Fruit fly (Drosophila melanogaster) whole organism, embryonic: Measurements from ENCODE around the gene Osi18.

Experiments
- Bteb2 ChIP-seq: fragments of 200-800 bp; sonication (Bioruptor generic); optimal IDR thresholded peaks from 2 replicates; lab custom pipeline; 2016; ENCODE audit warnings: missing biosample characterization, missing genetic modification characterization
- CG10274 ChIP-seq: fragments of 200-800 bp; sonication (Bioruptor generic); optimal IDR thresholded peaks from 3 replicates; lab custom pipeline; 2017; ENCODE audit warnings: missing biosample characterization, mild to moderate bottlenecking, missing genetic modification characterization
- CG10462 ChIP-seq: fragments of 200-800 bp; sonication (Bioruptor generic); optimal IDR thresholded peaks from 2 replicates; lab custom pipeline; 2016; ENCODE audit warnings: missing biosample characterization, missing genetic modification characterization
- CG11085 ChIP-seq: fragments of 200-800 bp; sonication (Bioruptor generic); IDR thresholded peaks from 2 replicates; pipeline ENCODE4 v1.3.6; 2022; ENCODE audit warnings: missing biosample characterization, missing genetic modification characterization
- CG12942 ChIP-seq: fragments of 200-800 bp; sonication (Bioruptor generic); optimal IDR thresholded peaks from 3 replicates; lab custom pipeline; 2016; ENCODE audit warnings: missing biosample characterization, missing genetic modification characterization
- CG1602 ChIP-seq: fragments of 200-800 bp; sonication (Bioruptor generic); optimal IDR thresholded peaks from 3 replicates; lab custom pipeline; 2016; ENCODE audit warnings: missing biosample characterization, missing genetic modification characterization
- CG16813 ChIP-seq: fragments of 200-800 bp; sonication (Bioruptor generic); IDR thresholded peaks from 3 replicates; pipeline ENCODE4 v1.3.6; 2022; ENCODE audit warnings: missing biosample characterization, missing genetic modification characterization; ENCODE audit not compliant: partially characterized antibody
- CG17359 ChIP-seq: fragments of 200-800 bp; sonication (Bioruptor generic); optimal IDR thresholded peaks from 3 replicates; lab custom pipeline; 2018; ENCODE audit warnings: missing biosample characterization, mild to moderate bottlenecking, missing genetic modification characterization, moderate library complexity
- CG18476 ChIP-seq: fragments of 200-800 bp; sonication (Bioruptor generic); optimal IDR thresholded peaks from 2 replicates; lab custom pipeline; 2016; ENCODE audit warnings: missing biosample characterization, mild to moderate bottlenecking, missing genetic modification characterization
- CG2199 ChIP-seq: fragments of 200-800 bp; sonication (Bioruptor generic); IDR thresholded peaks from 3 replicates; pipeline ENCODE4 v1.3.6; 2022; ENCODE audit warnings: missing biosample characterization, missing genetic modification characterization
- CG2202 ChIP-seq: fragments of 200-800 bp; sonication (Bioruptor generic); optimal IDR thresholded peaks from 2 replicates; lab custom pipeline; 2018; ENCODE audit warnings: missing biosample characterization, mild to moderate bottlenecking, missing genetic modification characterization
- CG30020 ChIP-seq: fragments of 200-800 bp; optimal IDR thresholded peaks from 2 replicates; lab custom pipeline; 2019; ENCODE audit warnings: missing biosample characterization, mild to moderate bottlenecking, missing genetic modification characterization, moderate library complexity
- CG30431 ChIP-seq: fragments of 200-800 bp; sonication (Bioruptor generic); optimal IDR thresholded peaks from 2 replicates; lab custom pipeline; 2017; ENCODE audit warnings: missing biosample characterization, missing genetic modification characterization
- CG31224 ChIP-seq: fragments of 200-800 bp; sonication (Bioruptor generic); IDR thresholded peaks from 2 replicates; pipeline ENCODE4 v1.3.6; 2022; ENCODE audit warnings: missing biosample characterization, missing genetic modification characterization
- CG4328 ChIP-seq: fragments of 200-800 bp; sonication (Bioruptor generic); optimal IDR thresholded peaks from 3 replicates; lab custom pipeline; 2017; ENCODE audit warnings: missing biosample characterization, missing genetic modification reagents, missing genetic modification characterization
- CG4360 ChIP-seq: fragments of 200-800 bp; sonication (Bioruptor generic); IDR thresholded peaks from 2 replicates; pipeline ENCODE4 v1.3.6; 2022; ENCODE audit warnings: missing biosample characterization, missing genetic modification characterization
- CG5953 ChIP-seq: fragments of 200-800 bp; sonication (Bioruptor generic); IDR thresholded peaks from 2 replicates; pipeline ENCODE4 v1.3.6; 2022; ENCODE audit warnings: missing biosample characterization, missing genetic modification characterization
- CG6689 ChIP-seq: fragments of 200-800 bp; sonication (Bioruptor generic); IDR thresholded peaks from 2 replicates; pipeline ENCODE4 v1.3.6; 2022; ENCODE audit warnings: missing biosample characterization, missing genetic modification characterization
- CG6791 ChIP-seq: fragments of 200-800 bp; sonication (Bioruptor generic); IDR thresholded peaks from 3 replicates; pipeline ENCODE4 v1.3.6; 2022; ENCODE audit warnings: missing biosample characterization, missing genetic modification characterization; ENCODE audit not compliant: partially characterized antibody
- CG6854 ChIP-seq: fragments of 200-800 bp; sonication (Bioruptor generic); optimal IDR thresholded peaks from 3 replicates; lab custom pipeline; 2017; ENCODE audit warnings: missing biosample characterization, mild to moderate bottlenecking, missing genetic modification characterization
- Drgx ChIP-seq: fragments of 200-800 bp; sonication (Bioruptor generic); IDR thresholded peaks from 2 replicates; pipeline ENCODE4 v1.3.6; 2022; ENCODE audit warnings: missing biosample characterization, missing genetic modification characterization
- Elba2 ChIP-seq: fragments of 200-800 bp; sonication (Bioruptor generic); optimal IDR thresholded peaks from 3 replicates; lab custom pipeline; 2016; ENCODE audit warnings: missing biosample characterization, missing genetic modification characterization
- Ets65A ChIP-seq: fragments of 200-800 bp; sonication (Bioruptor generic); peaks from one replicate; lab custom pipeline; 2016; ENCODE audit warnings: missing biosample characterization, missing genetic modification characterization
- Hmr ChIP-seq: fragments of 200-800 bp; sonication (Bioruptor generic); optimal IDR thresholded peaks from 3 replicates; lab custom pipeline; 2017; ENCODE audit warnings: mild to moderate bottlenecking, missing biosample characterization, missing genetic modification reagents, missing genetic modification characterization
- Hmx ChIP-seq: fragments of 200-800 bp; sonication (Bioruptor generic); optimal IDR thresholded peaks from 2 replicates; lab custom pipeline; 2016; ENCODE audit warnings: missing biosample characterization, missing genetic modification characterization
- Mrtf ChIP-seq: fragments of 200-800 bp; sonication (Bioruptor generic); IDR thresholded peaks from 3 replicates; pipeline ENCODE4 v1.3.6; 2022; ENCODE audit warnings: missing biosample characterization, missing genetic modification characterization
- Nf-YB ChIP-seq: fragments of 200-800 bp; sonication (Bioruptor generic); optimal IDR thresholded peaks from 3 replicates; lab custom pipeline; 2019; ENCODE audit warnings: missing biosample characterization, mild to moderate bottlenecking, missing genetic modification characterization, moderate library complexity
- Stat92E ChIP-seq, 3 experiments: fragments of >200 bp in 2 of 3; fragments of 200-800 bp in 1 of 3; sonication (Bioruptor generic) in 1 of 3; optimal IDR thresholded peaks; 2 replicates each; lab custom pipeline; 2017 to 2019; ENCODE audit warnings: missing biosample characterization in 3 of 3, missing genetic modification characterization in 3 of 3, mild to moderate bottlenecking in 1 of 3, moderate library complexity in 1 of 3
- YL-1 ChIP-seq: fragments of 200-800 bp; sonication (Bioruptor generic); optimal IDR thresholded peaks from 3 replicates; lab custom pipeline; 2017; ENCODE audit warnings: missing biosample characterization, mild to moderate bottlenecking, missing genetic modification characterization
- amos ChIP-seq: fragments of 200-800 bp; sonication (Bioruptor generic); IDR thresholded peaks from 2 replicates; pipeline ENCODE4 v1.3.6; 2022; ENCODE audit warnings: missing biosample characterization, missing genetic modification characterization; ENCODE audit not compliant: partially characterized antibody
- aop ChIP-seq: fragments of 200-800 bp; sonication (Bioruptor generic); IDR thresholded peaks from 2 replicates; pipeline ENCODE4 v1.3.6; 2022; ENCODE audit warnings: missing biosample characterization, missing genetic modification characterization
- ap ChIP-seq: fragments of 200-800 bp; sonication (Bioruptor generic); IDR thresholded peaks from 2 replicates; pipeline ENCODE4 v1.3.6; 2022; ENCODE audit warnings: missing biosample characterization, missing genetic modification characterization
- bigmax ChIP-seq: fragments of 200-800 bp; sonication (Bioruptor generic); optimal IDR thresholded peaks from 2 replicates; lab custom pipeline; 2018; ENCODE audit warnings: missing biosample characterization, mild to moderate bottlenecking, missing genetic modification characterization
- disco-r ChIP-seq: fragments of 200-800 bp; sonication (Bioruptor generic); optimal IDR thresholded peaks from 2 replicates; lab custom pipeline; 2016; ENCODE audit warnings: missing biosample characterization, missing genetic modification characterization
- dpn ChIP-seq, 2 experiments: fragments of 200-800 bp; sonication (Bioruptor generic); optimal IDR thresholded peaks; 3 replicates each; lab custom pipeline; 2016; ENCODE audit warnings: missing biosample characterization in 2 of 2, missing genetic modification characterization in 2 of 2
- ems ChIP-seq: fragments of 200-800 bp; sonication (Bioruptor generic); optimal IDR thresholded peaks from 3 replicates; lab custom pipeline; 2016; ENCODE audit warnings: missing biosample characterization, missing genetic modification characterization
- gce ChIP-seq: fragments of 200-800 bp; sonication (Bioruptor generic); IDR thresholded peaks from 3 replicates; pipeline ENCODE4 v1.3.6; 2022; ENCODE audit warnings: missing biosample characterization, missing genetic modification characterization
- inv ChIP-seq: fragments of 200-800 bp; sonication (Bioruptor generic); IDR thresholded peaks from 2 replicates; pipeline ENCODE4 v1.3.6; 2022; ENCODE audit warnings: missing biosample characterization, missing genetic modification characterization; ENCODE audit not compliant: partially characterized antibody
- oc ChIP-seq: fragments of 200-800 bp; sonication (Bioruptor generic); optimal IDR thresholded peaks from 2 replicates; lab custom pipeline; 2018; ENCODE audit warnings: missing biosample characterization, mild to moderate bottlenecking, missing genetic modification characterization, moderate library complexity
- seq ChIP-seq: fragments of 200-800 bp; sonication (Bioruptor generic); IDR thresholded peaks from 2 replicates; pipeline ENCODE4 v1.3.6; 2022; ENCODE audit warnings: missing biosample characterization, missing genetic modification characterization
- shn ChIP-seq: fragments of 200-800 bp; sonication (Bioruptor generic); optimal IDR thresholded peaks from 3 replicates; lab custom pipeline; 2016; ENCODE audit warnings: missing biosample characterization, missing genetic modification characterization
- slou ChIP-seq: fragments of 200-800 bp; sonication (Bioruptor generic); optimal IDR thresholded peaks from 3 replicates; lab custom pipeline; 2016; ENCODE audit warnings: missing biosample characterization, missing genetic modification characterization
- slp2 ChIP-seq: fragments of 200-800 bp; sonication (Bioruptor generic); optimal IDR thresholded peaks from 2 replicates; lab custom pipeline; 2016; ENCODE audit warnings: missing biosample characterization, missing genetic modification characterization
- ssp ChIP-seq: fragments of 200-800 bp; sonication (Bioruptor generic); IDR thresholded peaks from 2 replicates; pipeline ENCODE4 v1.3.6; 2022; ENCODE audit warnings: missing biosample characterization, missing genetic modification characterization
- tap ChIP-seq: fragments of 200-800 bp; optimal IDR thresholded peaks from 3 replicates; lab custom pipeline; 2019; ENCODE audit warnings: missing biosample characterization, mild to moderate bottlenecking, missing genetic modification characterization, moderate library complexity
- usp ChIP-seq: fragments of >200 bp; optimal IDR thresholded peaks from 2 replicates; lab custom pipeline; 2017; ENCODE audit warnings: missing biosample characterization, missing genetic modification characterization
- wor ChIP-seq: fragments of 200-800 bp; sonication (Bioruptor generic); IDR thresholded peaks from 2 replicates; pipeline ENCODE4 v1.3.6; 2022; ENCODE audit warnings: missing biosample characterization, missing genetic modification characterization

The Osi18 gene

DNA sequence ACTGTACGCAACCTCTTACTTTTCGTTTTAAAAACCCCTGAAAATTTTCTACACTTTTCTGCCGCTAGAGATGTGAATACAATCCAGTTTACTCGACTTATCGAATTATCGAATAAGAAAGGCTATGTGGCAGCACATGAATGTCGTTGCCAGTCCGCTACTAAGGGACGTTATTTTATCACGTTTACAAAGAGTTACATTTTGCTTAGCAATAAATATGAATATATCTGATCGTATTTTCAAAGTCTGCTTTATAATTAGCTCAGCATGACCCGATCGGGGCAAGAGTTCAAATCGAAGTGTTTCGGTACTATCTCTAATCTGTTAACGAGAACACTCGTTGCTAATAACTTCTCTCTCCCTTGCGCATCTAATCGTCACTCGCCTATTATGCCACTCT lies 38.1 kb downstream of the Osi18 start, which contains the start of gene CG42724 (continued):
- peak; percentile 41 for TF ChIP-seq CG12942
- TF ChIP-seq shn (GFP tag; lab: Kevin White, UChicago) = peak; percentile 68
- TF ChIP-seq CG6689 (GFP tag; lab: Robert Waterston, UW) = peak; percentile 39
- peak; percentile 56 for TF ChIP-seq disco-r (GFP tag; lab: Kevin White, UChicago)
- no peak for TF ChIP-seq Drgx (GFP tag; lab: Robert Waterston, UW)
- peak; percentile 73 to 77 for TF ChIP-seq dpn (GFP tag; optimal IDR thresholded peaks at IDR 0.05; lab: Kevin White, UChicago)
- TF ChIP-seq CG2199 (GFP tag; lab: Robert Waterston, UW) = 0 out of 3 replicates have a peak, but pooled peaks have one; percentile 55
- TF ChIP-seq CG4328 (GFP tag; lab: Kevin White, UChicago) = no peak
- TF ChIP-seq Hmx (GFP tag; lab: Kevin White, UChicago) = no peak
- TF ChIP-seq amos (GFP tag; lab: Robert Waterston, UW) = peak; percentile 48; the same call in 1 of the 2 replicates
- TF ChIP-seq CG11085 (GFP tag; lab: Robert Waterston, UW) = no peak
- no peak for TF ChIP-seq ap (GFP tag; lab: Robert Waterston, UW)
- peak; percentile 33 for TF ChIP-seq ssp (GFP tag; lab: Robert Waterston, UW)
- TF ChIP-seq CG16813 (GFP tag; lab: Robert Waterston, UW) = peak; percentile 62; the same call in 2 of the 3 replicates
- no peak for TF ChIP-seq gce (GFP tag; lab: Robert Waterston, UW)
- TF ChIP-seq CG17359 (tag; lab: Kevin White, UChicago) = no peak
- TF ChIP-seq CG30431 (GFP tag; lab: Kevin White, UChicago) = peak; percentile 56
- peak; percentile 44 for TF ChIP-seq CG30020 (tag; lab: Kevin White, UChicago)
- peak; percentile 64 for TF ChIP-seq YL-1 (GFP tag; lab: Kevin White, UChicago)
- no peak for TF ChIP-seq usp (GFP tag; lab: Kevin White, UChicago)
- 0 out of 2 replicates have a peak, but pooled peaks have one; percentile 30 for TF ChIP-seq CG31224 (GFP tag; lab: Robert Waterston, UW)
- TF ChIP-seq Nf-YB (GFP tag; lab: Kevin White, UChicago) = no peak
- peak; percentile 17 for TF ChIP-seq Elba2
- no peak for TF ChIP-seq aop
- TF ChIP-seq CG18476 (GFP tag; lab: Kevin White, UChicago) = no peak
- TF ChIP-seq inv (GFP tag; lab: Robert Waterston, UW) = 0 out of 2 replicates have a peak, but pooled peaks have one; percentile 28
- TF ChIP-seq CG5953 = no peak
- TF ChIP-seq CG1602 = peak; percentile 54
- peak; percentile 15; the same call in 1 of the 2 replicates for TF ChIP-seq wor (GFP tag; lab: Robert Waterston, UW)
- no peak for TF ChIP-seq bigmax (GFP tag; lab: Kevin White, UChicago)
- TF ChIP-seq Mrtf = 0 out of 3 replicates have a peak, but pooled peaks have one; percentile 44
- TF ChIP-seq CG10462 (GFP tag; lab: Kevin White, UChicago) = no peak
- TF ChIP-seq slou (GFP tag; lab: Kevin White, UChicago) = peak; percentile 26
- no peak for TF ChIP-seq CG10274 (GFP tag; lab: Kevin White, UChicago)
- TF ChIP-seq CG2202 (tag; lab: Kevin White, UChicago) = no peak
- TF ChIP-seq Bteb2 (GFP tag; lab: Kevin White, UChicago) = peak; percentile 68
- TF ChIP-seq ems = peak; percentile 79
- TF ChIP-seq slp2 (GFP tag; lab: Kevin White, UChicago) = peak; percentile 39
- TF ChIP-seq Ets65A (GFP tag; lab: Kevin White, UChicago) = peak; percentile 98
- no peak for TF ChIP-seq CG6854
- no peak for TF ChIP-seq Stat92E (GFP tag; optimal IDR thresholded peaks at IDR 0.05; lab: Kevin White, UChicago)
- no peak for TF ChIP-seq Hmr (GFP tag; lab: Kevin White, UChicago)
- no peak for TF ChIP-seq CG4360
- no peak for TF ChIP-seq tap (tag; lab: Kevin White, UChicago)
- 0 out of 3 replicates have a peak, but pooled peaks have one; percentile 43 for TF ChIP-seq CG6791 (GFP tag; lab: Robert Waterston, UW)
- no peak for TF ChIP-seq oc
- TF ChIP-seq seq (GFP tag; lab: Robert Waterston, UW) = no peak; the same call in 1 of the 2 replicates
